Fruit fly (Drosophila melanogaster) whole organism, adult: ENCODE measurements around the gene CG4338.
A peak's percentile ranks its signal among the peaks of the same experiment; 100 is the strongest.

ENCODE experiments used
- CG11617 ChIP-seq: fragments of 200-800 bp; sonication (Bioruptor generic); optimal IDR thresholded peaks from 2 replicates; lab custom pipeline; 2017; ENCODE audit warnings: mild to moderate bottlenecking, missing biosample characterization, missing genetic modification reagents, missing genetic modification characterization
- CG12768 ChIP-seq: fragments of 200-800 bp; sonication (Bioruptor generic); optimal IDR thresholded peaks from 2 replicates; lab custom pipeline; 2017; ENCODE audit warnings: missing biosample characterization, missing genetic modification characterization, mild to moderate bottlenecking, moderate library complexity, missing genetic modification reagents
- CG14711 ChIP-seq: fragments of 200-800 bp; sonication (Bioruptor generic); optimal IDR thresholded peaks from 2 replicates; lab custom pipeline; 2018; ENCODE audit warnings: missing biosample characterization, mild to moderate bottlenecking, missing genetic modification characterization, moderate library complexity
- CG1620 ChIP-seq: fragments of 200-800 bp; sonication (Bioruptor generic); optimal IDR thresholded peaks from 2 replicates; lab custom pipeline; 2016; ENCODE audit warnings: missing biosample characterization, missing genetic modification characterization
- CG33017 ChIP-seq: fragments of 200-800 bp; sonication (Bioruptor generic); optimal IDR thresholded peaks from 2 replicates; lab custom pipeline; 2018; ENCODE audit warnings: missing biosample characterization, mild to moderate bottlenecking, missing genetic modification characterization, moderate library complexity
- CG7045 ChIP-seq: fragments of 200-800 bp; sonication (Bioruptor generic); optimal IDR thresholded peaks from 2 replicates; lab custom pipeline; 2017; ENCODE audit warnings: missing biosample characterization, mild to moderate bottlenecking, missing genetic modification characterization
- Clk ChIP-seq: fragments of 200-800 bp; sonication (Bioruptor generic); optimal IDR thresholded peaks from 2 replicates; lab custom pipeline; 2017; ENCODE audit warnings: missing biosample characterization, missing genetic modification characterization
- Crg-1 ChIP-seq: fragments of 200-800 bp; sonication (Bioruptor generic); optimal IDR thresholded peaks from 2 replicates; lab custom pipeline; 2016; ENCODE audit warnings: missing biosample characterization, missing genetic modification characterization
- cic ChIP-seq: fragments of 200-800 bp; sonication (Bioruptor generic); optimal IDR thresholded peaks from 2 replicates; lab custom pipeline; 2017; ENCODE audit warnings: missing biosample characterization, mild to moderate bottlenecking, missing genetic modification characterization, moderate library complexity
- cnc ChIP-seq, 2 experiments: fragments of >200 bp; optimal IDR thresholded peaks; 2 replicates each; lab custom pipeline; 2017
- kay ChIP-seq: fragments of 200-800 bp; sonication (Bioruptor generic); peaks from one replicate; lab custom pipeline; 2016; ENCODE audit warnings: missing biosample characterization, missing genetic modification characterization, borderline replicate concordance
- ovo ChIP-seq: fragments of 200-800 bp; sonication (Bioruptor generic); optimal IDR thresholded peaks from 2 replicates; lab custom pipeline; 2016; ENCODE audit warnings: missing biosample characterization, missing genetic modification characterization
- pad ChIP-seq: fragments of 200-800 bp; sonication (Bioruptor generic); optimal IDR thresholded peaks from 3 replicates; lab custom pipeline; 2017; ENCODE audit warnings: missing biosample characterization, missing genetic modification characterization, mild to moderate bottlenecking, moderate library complexity, missing genetic modification reagents
- tj ChIP-seq: fragments of 200-800 bp; sonication (Bioruptor generic); optimal IDR thresholded peaks from 3 replicates; lab custom pipeline; 2017; ENCODE audit warnings: missing biosample characterization, mild to moderate bottlenecking, missing genetic modification characterization, moderate library complexity

DNA sequence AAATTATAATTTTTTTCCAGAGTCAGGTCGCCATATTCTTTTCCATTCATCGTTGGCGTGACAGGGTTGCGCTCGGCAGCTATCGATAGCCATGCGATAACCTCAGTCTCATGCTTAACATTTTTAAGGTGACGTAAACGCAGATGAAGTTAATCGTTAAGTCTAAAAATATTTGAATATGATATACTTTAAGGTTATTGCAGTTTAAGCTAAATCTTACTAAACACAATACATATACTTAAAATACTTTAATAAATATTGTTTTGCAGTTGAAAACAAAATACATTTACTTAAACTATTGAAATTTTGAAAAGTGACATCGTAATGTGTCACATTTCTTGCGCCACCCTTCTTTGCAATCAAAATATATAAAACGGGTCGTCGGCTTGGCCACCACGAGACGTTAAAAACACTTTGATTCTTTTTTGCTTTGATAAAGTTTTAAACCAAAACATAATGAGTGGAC lies at the start of gene CG4338, which contains the start of gene Cp190:
- TF ChIP-seq tj (GFP tag; lab: Kevin White, UChicago) (peak; percentile 88), kay (no peak), Crg-1 (peak; percentile 95), pad (GFP tag; lab: Kevin White, UChicago) (peak; percentile 90), cnc (optimal IDR thresholded peaks at IDR 0.05; lab: Kevin White, UChicago) (no peak), Clk (GFP tag; lab: Kevin White, UChicago) (peak; percentile 94), CG12768 (peak; percentile 98), CG7045 (GFP tag; lab: Kevin White, UChicago) (peak; percentile 98), CG1620 (GFP tag; lab: Kevin White, UChicago) (peak; percentile 96), cic (peak; percentile 77), CG14711 (tag; lab: Kevin White, UChicago) (peak; percentile 97), CG11617 (GFP tag; lab: Kevin White, UChicago) (peak; percentile 98), CG33017 (tag; lab: Kevin White, UChicago) (peak; percentile 98), ovo (GFP tag; lab: Kevin White, UChicago) (peak; percentile 91)
